Worm (Caenorhabditis elegans): Measurements from ENCODE around the gene fbxa-136.

ce11 chrV:17493732-17494131, 27.1 kb upstream of the fbxa-136 start, which contains the start of gene fbxa-102:
- TF ChIP-seq nhr-23 (tag; optimal IDR thresholded peaks at IDR 0.05) (no peak), ZK546.5 (tag; optimal IDR thresholded peaks at IDR 0.05) (no peak)

Measured in whole organism, L3 larva.